Fruit fly (Drosophila melanogaster): Measurements from ENCODE around the gene Sod1.

Gene Sod1

dm6 chr3L:11064689-11065088, 48.9 kb downstream of the Sod1 start, which contains the start of the genes CG32075, CG45101 and SuUR (continued):
- TF ChIP-seq CG12744 (GFP tag; optimal IDR thresholded peaks at IDR 0.05) (peak; percentile 89), grau (tag; optimal IDR thresholded peaks at IDR 0.05) (peak; percentile 88), CG14667 (GFP tag; IDR thresholded peaks at IDR 0.05) (peak; percentile 81), bcd (GFP tag; optimal IDR thresholded peaks at IDR 0.05) (peak; percentile 81), Trl (optimal IDR thresholded peaks at IDR 0.05) (no peak), Trl (GFP tag; optimal IDR thresholded peaks at IDR 0.05) (peak; percentile 93), CG13624 (GFP tag; optimal IDR thresholded peaks at IDR 0.05) (peak; percentile 93), CG8388 (GFP tag; optimal IDR thresholded peaks at IDR 0.05) (peak; percentile 82), CG5180 (GFP tag; optimal IDR thresholded peaks at IDR 0.05) (peak; percentile 59), dimm (GFP tag; IDR thresholded peaks at IDR 0.05) (0 out of 2 replicates have a peak, but pooled peaks have one; percentile 7), slou (GFP tag; optimal IDR thresholded peaks at IDR 0.05) (peak; percentile 66), MTF-1 (GFP tag; optimal IDR thresholded peaks at IDR 0.05; ENCODE audit: borderline replicate concordance) (no peak), CG15696 (tag; optimal IDR thresholded peaks at IDR 0.05) (peak; percentile 84), fd64A (GFP tag; optimal IDR thresholded peaks at IDR 0.05) (no peak), HLH54F (GFP tag; optimal IDR thresholded peaks at IDR 0.05) (peak; percentile 92), CG7556 (GFP tag; optimal IDR thresholded peaks at IDR 0.05) (peak; percentile 78), CG12071 (GFP tag; optimal IDR thresholded peaks at IDR 0.05) (peak; percentile 15), CG34376 (GFP tag; optimal IDR thresholded peaks at IDR 0.05) (peak; percentile 80), CG6272 (GFP tag; IDR thresholded peaks at IDR 0.05) (peak; percentile 90), tin (GFP tag; optimal IDR thresholded peaks at IDR 0.05) (peak; percentile 90), pzg (GFP tag; optimal IDR thresholded peaks at IDR 0.05) (peak; percentile 75), tio (GFP tag; optimal IDR thresholded peaks at IDR 0.05) (peak; percentile 85), da (GFP tag; optimal IDR thresholded peaks at IDR 0.05) (peak; percentile 73), amos (GFP tag; IDR thresholded peaks at IDR 0.05; ENCODE audit: partially characterized antibody) (no peak), CG8089 (GFP tag; optimal IDR thresholded peaks at IDR 0.05) (peak; percentile 75), CG43689 (GFP tag; IDR thresholded peaks at IDR 0.05) (peak; percentile 50; the same call in 1 of the 2 replicates), sd (tag; optimal IDR thresholded peaks at IDR 0.05) (peak; percentile 87), Dbx (GFP tag; IDR thresholded peaks at IDR 0.05) (peak; percentile 91), Kr (GFP tag; optimal IDR thresholded peaks at IDR 0.05) (no peak), sob (GFP tag; IDR thresholded peaks at IDR 0.05) (peak; percentile 88), CG1602 (GFP tag; optimal IDR thresholded peaks at IDR 0.05) (peak; percentile 92), chn (GFP tag; optimal IDR thresholded peaks at IDR 0.05) (peak; percentile 92), Sry-β (GFP tag; optimal IDR thresholded peaks at IDR 0.05) (peak; percentile 96), stwl (tag; optimal IDR thresholded peaks at IDR 0.05) (peak; percentile 61), Jarid2 (GFP tag; optimal IDR thresholded peaks at IDR 0.05) (peak; percentile 12), CG3726 (GFP tag; IDR thresholded peaks at IDR 0.05) (peak; percentile 80; the same call in 2 of the 3 replicates), inv (GFP tag; IDR thresholded peaks at IDR 0.05; ENCODE audit: partially characterized antibody) (no peak), CG11695 (GFP tag; IDR thresholded peaks at IDR 0.05) (peak; percentile 78), CG13287 (GFP tag; IDR thresholded peaks at IDR 0.05; ENCODE audit: partially characterized antibody) (peak; percentile 49), seq (GFP tag; IDR thresholded peaks at IDR 0.05) (peak; percentile 79), org-1 (GFP tag; optimal IDR thresholded peaks at IDR 0.05) (peak; percentile 69), CG42726 (GFP tag; IDR thresholded peaks at IDR 0.05; ENCODE audit: partially characterized antibody) (no peak), tap (tag; optimal IDR thresholded peaks at IDR 0.05) (peak; percentile 61), CG14965 (GFP tag; optimal IDR thresholded peaks at IDR 0.05; ENCODE audit: borderline replicate concordance) (no peak), CG6254 (GFP tag; optimal IDR thresholded peaks at IDR 0.05) (peak; percentile 54), Myb (GFP tag; optimal IDR thresholded peaks at IDR 0.05) (peak; percentile 75), CG3281 (GFP tag; optimal IDR thresholded peaks at IDR 0.05) (peak; percentile 72), Sox102F (GFP tag; optimal IDR thresholded peaks at IDR 0.05) (peak; percentile 91), CG13894 (tag; optimal IDR thresholded peaks at IDR 0.05) (no peak), pnt (GFP tag; optimal IDR thresholded peaks at IDR 0.05) (peak; percentile 82)

All from whole organism, embryonic.